Worm (Caenorhabditis elegans) whole organism, early embryonic: ENCODE measurements around the gene Y82E9BR.9.

Source experiments
- B0310.2 ChIP-seq: sonication (generic microtip); optimal IDR thresholded peaks from 2 replicates; lab custom pipeline; 2016; ENCODE audit warnings: mild to moderate bottlenecking, missing genetic modification characterization, missing compliant biosample characterization
- F13C5.2 ChIP-seq: sonication (generic microtip); optimal IDR thresholded peaks from 2 replicates; lab custom pipeline; 2017; ENCODE audit warnings: mild to moderate bottlenecking, missing genetic modification characterization, inconsistent platforms, missing compliant biosample characterization
- aly-1 ChIP-seq: sonication (generic microtip); optimal IDR thresholded peaks from 2 replicates; lab custom pipeline; 2016; ENCODE audit warnings: missing genetic modification characterization, missing compliant biosample characterization
- ama-1 ChIP-seq: fragments of 150-350 bp; optimal IDR thresholded peaks from 2 replicates; lab custom pipeline; 2014
- ceh-13 ChIP-seq: fragments of 200-800 bp; sonication (Bioruptor generic); optimal IDR thresholded peaks from 2 replicates; lab custom pipeline; 2018; ENCODE audit warnings: mild to moderate bottlenecking, missing genetic modification characterization, missing compliant biosample characterization
- ceh-36 ChIP-seq: sonication (generic microtip); optimal IDR thresholded peaks from 2 replicates; lab custom pipeline; 2016; ENCODE audit warnings: missing genetic modification characterization, inconsistent platforms, missing compliant biosample characterization
- ets-7 ChIP-seq: sonication (generic microtip); optimal IDR thresholded peaks from 2 replicates; lab custom pipeline; 2016; ENCODE audit warnings: missing genotype, missing genetic modification characterization, missing compliant biosample characterization
- flt-1 ChIP-seq: fragments of 200-800 bp; sonication (Bioruptor generic); IDR thresholded peaks from 2 replicates; pipeline ENCODE4 v1.3.6; 2022; ENCODE audit warnings: missing genetic modification characterization, missing compliant biosample characterization
- hmbx-1 ChIP-seq: sonication (generic microtip); optimal IDR thresholded peaks from 2 replicates; lab custom pipeline; 2016; ENCODE audit warnings: mild to moderate bottlenecking, missing genetic modification characterization, missing compliant biosample characterization
- hmg-4 ChIP-seq: fragments of 200-800 bp; sonication (Bioruptor generic); optimal IDR thresholded peaks from 2 replicates; lab custom pipeline; 2018; ENCODE audit warnings: mild to moderate bottlenecking, missing genetic modification characterization, missing compliant biosample characterization
- hnd-1 ChIP-seq: sonication (generic microtip); optimal IDR thresholded peaks from 2 replicates; lab custom pipeline; 2016; ENCODE audit warnings: missing genetic modification characterization, missing compliant biosample characterization
- pes-1 ChIP-seq: fragments of 200-800 bp; sonication (Bioruptor generic); IDR thresholded peaks from 2 replicates; pipeline ENCODE4 v1.3.6; 2022; ENCODE audit warnings: missing genetic modification reagents, missing genetic modification characterization, missing compliant biosample characterization
- scrt-1 ChIP-seq: fragments of 200-800 bp; sonication (Bioruptor generic); IDR thresholded peaks from 2 replicates; pipeline ENCODE4 v1.3.6; 2022; ENCODE audit warnings: missing genetic modification characterization, missing compliant biosample characterization
- sea-1 ChIP-seq: fragments of 200-800 bp; sonication (Bioruptor generic); conservative IDR thresholded peaks from 2 replicates; pipeline ENCODE4 v1.3.6; 2022; ENCODE audit warnings: missing genetic modification characterization, missing compliant biosample characterization
- tbx-11 ChIP-seq: fragments of 200-800 bp; sonication (Bioruptor generic); IDR thresholded peaks from 2 replicates; pipeline ENCODE4 v1.3.6; 2022; ENCODE audit warnings: missing genetic modification characterization, missing compliant biosample characterization
- tbx-37 ChIP-seq: fragments of 200-800 bp; sonication (Bioruptor generic); conservative IDR thresholded peaks from 2 replicates; pipeline ENCODE4 v1.3.6; 2022; ENCODE audit warnings: missing genetic modification reagents, missing genetic modification characterization, missing compliant biosample characterization
- tra-4 ChIP-seq: sonication (generic microtip); optimal IDR thresholded peaks from 2 replicates; lab custom pipeline; 2017; ENCODE audit warnings: missing genetic modification characterization, missing compliant biosample characterization

The Y82E9BR.9 gene

ce11 chrIII:1349313-1349712 is 10.3 kb downstream of the Y82E9BR.9 start, which contains the start of gene fbxa-25:
Gene fbxa-25, minus strand, starts transcription at chrIII:1349450.
- TF ChIP-seq F13C5.2 (tag; lab: Kevin White, UChicago), result no peak
- TF ChIP-seq hmg-4 (GFP tag; lab: Kevin White, UChicago), result no peak
- TF ChIP-seq tbx-37, result no peak
- TF ChIP-seq ceh-13 (GFP tag; lab: Kevin White, UChicago), result no peak
- no peak for TF ChIP-seq hmbx-1 (tag; lab: Kevin White, UChicago)
- TF ChIP-seq B0310.2 (tag; lab: Kevin White, UChicago), result no peak
- TF ChIP-seq ama-1, result no peak

- no peak for TF ChIP-seq tbx-37
Observed at ce11 chrIII:1347539-1347938, 12.0 kb downstream of the Y82E9BR.9 start, which contains the start of gene Y82E9BL.5. Gene Y82E9BL.5, minus strand, starts transcription at chrIII:1347639.

ce11 chrIII:1347003-1347402 is 12.6 kb downstream of the Y82E9BR.9 start:
- TF ChIP-seq ama-1 (no peak), B0310.2 (tag; lab: Kevin White, UChicago) (no peak), tbx-37 (no peak), hnd-1 (tag; lab: Kevin White, UChicago) (no peak), tra-4 (tag; lab: Kevin White, UChicago) (no peak), tbx-11 (GFP tag; lab: Robert Waterston, UW) (no peak), flt-1 (GFP tag; lab: Robert Waterston, UW) (no peak), pes-1 (GFP tag; lab: Robert Waterston, UW) (no peak), F13C5.2 (tag; lab: Kevin White, UChicago) (no peak), aly-1 (no peak), ets-7 (tag; lab: Kevin White, UChicago) (no peak), scrt-1 (GFP tag; lab: Robert Waterston, UW) (no peak), sea-1 (no peak), ceh-36 (no peak), ceh-13 (GFP tag; lab: Kevin White, UChicago) (no peak), hmg-4 (GFP tag; lab: Kevin White, UChicago) (no peak), hmbx-1 (tag; lab: Kevin White, UChicago) (no peak)

- TF ChIP-seq hnd-1 (tag; lab: Kevin White, UChicago), result no peak
- no peak for TF ChIP-seq ceh-36
- no peak for TF ChIP-seq tbx-37
- no peak for TF ChIP-seq aly-1
- no peak for TF ChIP-seq B0310.2 (tag; lab: Kevin White, UChicago)
- no peak for TF ChIP-seq flt-1 (GFP tag; lab: Robert Waterston, UW)
- no peak for TF ChIP-seq tbx-11 (GFP tag; lab: Robert Waterston, UW)
- TF ChIP-seq tra-4 (tag; lab: Kevin White, UChicago), result no peak
- TF ChIP-seq hmg-4 (GFP tag; lab: Kevin White, UChicago), result no peak
- TF ChIP-seq ets-7 (tag; lab: Kevin White, UChicago), result no peak
Observed at ce11 chrIII:1345694-1346093, 13.9 kb downstream of the Y82E9BR.9 start, which contains the start of gene Y82E9BL.6. Gene Y82E9BL.6, minus strand, starts transcription at chrIII:1345794.

- TF ChIP-seq hmbx-1 (tag; lab: Kevin White, UChicago), result no peak
- no peak for TF ChIP-seq ceh-36
- TF ChIP-seq F13C5.2 (tag; lab: Kevin White, UChicago), result no peak
- no peak for TF ChIP-seq aly-1
- TF ChIP-seq tra-4 (tag; lab: Kevin White, UChicago), result no peak
- TF ChIP-seq ceh-13 (GFP tag; lab: Kevin White, UChicago), result no peak
- TF ChIP-seq hnd-1 (tag; lab: Kevin White, UChicago), result no peak
- TF ChIP-seq pes-1 (GFP tag; lab: Robert Waterston, UW), result no peak
- no peak for TF ChIP-seq ets-7 (tag; lab: Kevin White, UChicago)
- no peak for TF ChIP-seq sea-1
- no peak for TF ChIP-seq ama-1
- TF ChIP-seq B0310.2 (tag; lab: Kevin White, UChicago), result no peak
- TF ChIP-seq tbx-11 (GFP tag; lab: Robert Waterston, UW), result no peak
- TF ChIP-seq hmg-4 (GFP tag; lab: Kevin White, UChicago), result no peak
- TF ChIP-seq flt-1 (GFP tag; lab: Robert Waterston, UW), result no peak
- TF ChIP-seq scrt-1 (GFP tag; lab: Robert Waterston, UW), result no peak
- TF ChIP-seq tbx-37, result no peak
Observed at ce11 chrIII:1342919-1343419, 16.6 kb downstream of the Y82E9BR.9 start, which contains the start of gene fbxa-27. Gene fbxa-27, plus strand, starts transcription at chrIII:1342969.

ce11 chrIII:1342488-1342887 is 17.1 kb downstream of the Y82E9BR.9 start, which contains the start of gene fbxa-26:
Gene fbxa-26, minus strand, starts transcription at chrIII:1342522.
- TF ChIP-seq tra-4 (tag; lab: Kevin White, UChicago) (no peak), B0310.2 (tag; lab: Kevin White, UChicago) (no peak), sea-1 (no peak)

ce11 chrIII:1340240-1340639 is 19.3 kb downstream of the Y82E9BR.9 start, which contains the start of gene fbxa-5:
Gene fbxa-5, minus strand, starts transcription at chrIII:1340340.
- no peak for TF ChIP-seq tra-4 (tag; lab: Kevin White, UChicago)
- TF ChIP-seq hnd-1 (tag; lab: Kevin White, UChicago), result no peak
- TF ChIP-seq scrt-1 (GFP tag; lab: Robert Waterston, UW), result no peak
- TF ChIP-seq ceh-36, result no peak
- TF ChIP-seq hmbx-1 (tag; lab: Kevin White, UChicago), result no peak
- TF ChIP-seq F13C5.2 (tag; lab: Kevin White, UChicago), result no peak
- no peak for TF ChIP-seq hmg-4 (GFP tag; lab: Kevin White, UChicago)
- TF ChIP-seq flt-1 (GFP tag; lab: Robert Waterston, UW), result no peak
- TF ChIP-seq B0310.2 (tag; lab: Kevin White, UChicago), result no peak
- TF ChIP-seq ceh-13 (GFP tag; lab: Kevin White, UChicago), result no peak
- no peak for TF ChIP-seq pes-1 (GFP tag; lab: Robert Waterston, UW)
- no peak for TF ChIP-seq tbx-11 (GFP tag; lab: Robert Waterston, UW)
- no peak for TF ChIP-seq ama-1

- TF ChIP-seq hmg-4 (GFP tag; lab: Kevin White, UChicago), result no peak
- no peak for TF ChIP-seq B0310.2 (tag; lab: Kevin White, UChicago)
- TF ChIP-seq ama-1, result no peak
- TF ChIP-seq pes-1 (GFP tag; lab: Robert Waterston, UW), result no peak
- TF ChIP-seq ets-7 (tag; lab: Kevin White, UChicago), result no peak
- no peak for TF ChIP-seq hmbx-1 (tag; lab: Kevin White, UChicago)
Observed at ce11 chrIII:1331894-1332293, 27.7 kb downstream of the Y82E9BR.9 start, which contains the start of gene Y82E9BL.19. Gene Y82E9BL.19, plus strand, starts transcription at chrIII:1332016.
